Worm (Caenorhabditis elegans) whole organism, mixed stage, embryonic: ENCODE measurements around the gene pqn-62.

ENCODE experiments used
- ceh-43 ChIP-seq: fragments of 200-800 bp; sonication (Bioruptor generic); optimal IDR thresholded peaks from 2 replicates; lab custom pipeline; 2018; ENCODE audit warnings: mild to moderate bottlenecking, missing genetic modification characterization, moderate library complexity, missing compliant biosample characterization
- ces-1 ChIP-seq: fragments of 150-350 bp; optimal IDR thresholded peaks from 2 replicates; lab custom pipeline; 2014; ENCODE audit warnings: missing biosample characterization, missing genetic modification reagents, missing genetic modification characterization
- elt-3 ChIP-seq: fragments of 150-350 bp; optimal IDR thresholded peaks from 2 replicates; lab custom pipeline; 2014; ENCODE audit warnings: missing biosample characterization, missing genetic modification characterization
- nhr-237 ChIP-seq: fragments of 150-350 bp; optimal IDR thresholded peaks from 2 replicates; lab custom pipeline; 2014; ENCODE audit warnings: missing biosample characterization, missing genetic modification characterization
- nhr-28 ChIP-seq: fragments of 150-350 bp; optimal IDR thresholded peaks from 2 replicates; lab custom pipeline; 2014; ENCODE audit warnings: missing biosample characterization, missing genetic modification characterization
- nhr-76 ChIP-seq: sonication (generic microtip); optimal IDR thresholded peaks from 2 replicates; lab custom pipeline; 2017; ENCODE audit warnings: missing biosample characterization, missing genetic modification characterization

ce11 chrX:5209429-5209828 is 13.5 kb downstream of the pqn-62 start:
- TF ChIP-seq nhr-237 (tag; lab: Kevin White, UChicago) (no peak), nhr-76 (tag; lab: Kevin White, UChicago) (no peak), nhr-28 (tag; lab: Kevin White, UChicago) (no peak), ceh-43 (no peak), elt-3 (tag; lab: Kevin White, UChicago) (no peak), ces-1 (GFP tag; lab: Kevin White, UChicago) (no peak)
